Worm (Caenorhabditis elegans): ENCODE data around the gene famh-136.
A peak's percentile ranks its signal among the peaks of the same experiment; 100 is the strongest.

The famh-136 gene

DNA sequence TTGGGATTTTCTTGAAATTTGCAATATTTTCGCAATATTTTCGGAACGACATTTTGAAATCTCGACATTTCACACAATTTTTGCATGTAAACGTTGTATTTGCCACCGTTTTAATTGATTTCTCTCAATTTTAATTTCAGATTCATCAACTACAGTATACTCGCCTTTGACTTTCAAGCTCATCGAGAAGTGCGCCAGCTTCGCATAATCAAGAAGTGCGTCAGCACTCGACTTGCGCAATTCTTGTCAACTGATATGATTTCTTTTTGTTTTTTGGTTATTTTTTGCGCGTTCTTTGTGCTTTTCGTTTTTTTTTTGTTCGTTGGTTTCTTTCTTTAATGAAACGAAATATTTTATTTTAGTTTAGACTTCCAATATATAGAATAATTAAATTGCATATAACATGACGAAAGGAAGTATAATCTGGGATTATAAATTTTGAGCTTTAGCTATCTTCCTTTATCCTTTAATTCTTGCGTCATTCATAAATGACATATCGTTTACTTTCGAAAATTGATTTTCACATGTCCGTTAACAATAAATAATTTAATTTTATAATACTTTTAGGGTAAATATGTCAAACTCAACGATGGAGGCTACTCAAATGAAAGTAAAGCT is at the start of gene famh-136:
TSS of gene famh-136 (plus strand) at position 568 of the 618 bp plus-strand sequence.
- peak; percentile 38 for TF ChIP-seq spr-3 (GFP tag; optimal IDR thresholded peaks at IDR 0.05)
- TF ChIP-seq ceh-20 (GFP tag; IDR thresholded peaks at IDR 0.05): 0 out of 2 replicates have a peak, but pooled peaks have one; percentile 52
- no peak for TF ChIP-seq Y48G9A.11 (GFP tag; IDR thresholded peaks at IDR 0.05)
- TF ChIP-seq ctbp-1 (GFP tag; IDR thresholded peaks at IDR 0.05): peak; percentile 80
- no peak for TF ChIP-seq ceh-32 (tag; optimal IDR thresholded peaks at IDR 0.05; ENCODE audit: poor library complexity)
- TF ChIP-seq mdl-1 (tag; optimal IDR thresholded peaks at IDR 0.05): peak in 1 of 2 experiments; percentile 56
- TF ChIP-seq lim-7 (GFP tag; IDR thresholded peaks at IDR 0.05): no peak
- no peak for TF ChIP-seq nhr-111 (GFP tag; optimal IDR thresholded peaks at IDR 0.05)
- peak; percentile 64; the same call in 1 of the 2 replicates for TF ChIP-seq nhr-42 (GFP tag; IDR thresholded peaks at IDR 0.05)
- TF ChIP-seq ztf-11 (tag; optimal IDR thresholded peaks at IDR 0.05): no peak
- no peak for TF ChIP-seq gei-8 (GFP tag; optimal IDR thresholded peaks at IDR 0.05)
- TF ChIP-seq ama-1 (optimal IDR thresholded peaks at IDR 0.05): no peak
- TF ChIP-seq ceh-62 (tag; optimal IDR thresholded peaks at IDR 0.05): no peak
- TF ChIP-seq fos-1 (tag; optimal IDR thresholded peaks at IDR 0.05): peak; percentile 35
- TF ChIP-seq aha-1 (tag): no peak
- no peak for TF ChIP-seq F44E2.7 (GFP tag; IDR thresholded peaks at IDR 0.05)
- no peak for TF ChIP-seq cey-2 (tag; optimal IDR thresholded peaks at IDR 0.05; ENCODE audit: borderline replicate concordance, insufficient read depth)
- peak; percentile 85 for TF ChIP-seq lin-38 (GFP tag; IDR thresholded peaks at IDR 0.05)
- peak; percentile 52 for TF ChIP-seq zip-2 (tag; optimal IDR thresholded peaks at IDR 0.05)
- no peak for TF ChIP-seq lin-39 (tag; optimal IDR thresholded peaks at IDR 0.05)
- peak; percentile 65 for TF ChIP-seq nhr-6 (tag; optimal IDR thresholded peaks at IDR 0.05)
- peak; percentile 82 for TF ChIP-seq arid-1 (GFP tag; conservative IDR thresholded peaks at IDR 0.05)
- no peak for TF ChIP-seq ceh-82 (tag; optimal IDR thresholded peaks at IDR 0.05)
- TF ChIP-seq mxl-3 (GFP tag; optimal IDR thresholded peaks at IDR 0.05): peak; percentile 41
- TF ChIP-seq lin-13 (GFP tag; optimal IDR thresholded peaks at IDR 0.05): peak; percentile 83
- TF ChIP-seq tag-97 (GFP tag; IDR thresholded peaks at IDR 0.05): no peak
- peak; percentile 37 for TF ChIP-seq fkh-10 (GFP tag; optimal IDR thresholded peaks at IDR 0.05)
- peak; percentile 77 for TF ChIP-seq spr-1 (tag; optimal IDR thresholded peaks at IDR 0.05)
- peak; percentile 72 for TF ChIP-seq F37D6.2 (tag; optimal IDR thresholded peaks at IDR 0.05)
- TF ChIP-seq ZK546.5 (tag; optimal IDR thresholded peaks at IDR 0.05): no peak
- no peak for TF ChIP-seq daf-8 (GFP tag; IDR thresholded peaks at IDR 0.05)
- no peak for TF ChIP-seq zfp-2 (tag; optimal IDR thresholded peaks at IDR 0.05)
- no peak for TF ChIP-seq unc-39 (tag; optimal IDR thresholded peaks at IDR 0.05)
- no peak for TF ChIP-seq snpc-1.2 (GFP tag; IDR thresholded peaks at IDR 0.05)
- TF ChIP-seq duxl-1 (tag; optimal IDR thresholded peaks at IDR 0.05; ENCODE audit: poor library complexity): peak; percentile 52
- no peak for TF ChIP-seq egl-27 (tag; optimal IDR thresholded peaks at IDR 0.05)
- peak; percentile 65 for TF ChIP-seq pqm-1 (tag; optimal IDR thresholded peaks at IDR 0.05)
- peak; percentile 91 for TF ChIP-seq dmd-6 (GFP tag; IDR thresholded peaks at IDR 0.05)
- TF ChIP-seq Y105C5A.15 (GFP tag; IDR thresholded peaks at IDR 0.05): no peak
- TF ChIP-seq lir-3 (tag; optimal IDR thresholded peaks at IDR 0.05): no peak
- peak in 1 of 2 experiments; percentile 99 for TF ChIP-seq unc-62 (GFP tag; optimal IDR thresholded peaks at IDR 0.05 in 1 of 2)
- no peak for TF ChIP-seq unc-62 (tag; optimal IDR thresholded peaks at IDR 0.05)
- TF ChIP-seq T20F7.1 (GFP tag; optimal IDR thresholded peaks at IDR 0.05): peak; percentile 82
- TF ChIP-seq zag-1 (tag; optimal IDR thresholded peaks at IDR 0.05): no peak
- peak; percentile 60; the same call in 1 of the 2 replicates for TF ChIP-seq mdt-29 (GFP tag; IDR thresholded peaks at IDR 0.05)
- no peak for TF ChIP-seq ceh-44 (GFP tag; IDR thresholded peaks at IDR 0.05)
- no peak for TF ChIP-seq nhr-76 (tag; optimal IDR thresholded peaks at IDR 0.05)
- TF ChIP-seq mxl-2 (GFP tag; conservative IDR thresholded peaks at IDR 0.05): no peak
- peak; percentile 85 for TF ChIP-seq dpl-1 (GFP tag; optimal IDR thresholded peaks at IDR 0.05)
- TF ChIP-seq dve-1 (tag; optimal IDR thresholded peaks at IDR 0.05; ENCODE audit: insufficient read depth): peak; percentile 98
- no peak for TF ChIP-seq jun-1 (tag; optimal IDR thresholded peaks at IDR 0.05)
- TF ChIP-seq hlh-30 (tag; optimal IDR thresholded peaks at IDR 0.05; ENCODE audit: insufficient read depth): peak; percentile 80

Measured in whole organism, L4 larva.